Worm (Caenorhabditis elegans) whole organism, L1 larva: ENCODE measurements around the gene mct-3.

Experiments
- ceh-8 ChIP-seq: fragments of 200-800 bp; sonication (Bioruptor generic); optimal IDR thresholded peaks from 2 replicates; lab custom pipeline; 2018; ENCODE audit warnings: mild to moderate bottlenecking, missing genetic modification characterization, moderate library complexity, missing compliant biosample characterization
- dsc-1 ChIP-seq: sonication (generic microtip); optimal IDR thresholded peaks from 2 replicates; lab custom pipeline; 2016; ENCODE audit warnings: mild to moderate bottlenecking, missing genetic modification characterization, missing compliant biosample characterization
- lsy-2 ChIP-seq, 2 experiments: fragments of 150-350 bp; optimal IDR thresholded peaks; 2 replicates each; lab custom pipeline; 2014; ENCODE audit warnings: missing biosample characterization in 2 of 2, missing genetic modification characterization in 2 of 2
- mab-9 ChIP-seq: fragments of 200-800 bp; sonication (Bioruptor generic); IDR thresholded peaks from 2 replicates; pipeline ENCODE4 v1.3.6; 2022; ENCODE audit warnings: missing genetic modification reagents, missing genetic modification characterization, missing compliant biosample characterization
- mep-1 ChIP-seq: fragments of 150-350 bp; optimal IDR thresholded peaks from 2 replicates; lab custom pipeline; 2014; ENCODE audit warnings: missing biosample characterization, missing genetic modification characterization
- nhr-11 ChIP-seq: fragments of 150-350 bp; optimal IDR thresholded peaks from 2 replicates; lab custom pipeline; 2014; ENCODE audit warnings: missing biosample characterization, missing genetic modification characterization
- nhr-71 ChIP-seq: sonication (generic microtip); optimal IDR thresholded peaks from 2 replicates; lab custom pipeline; 2016; ENCODE audit warnings: mild to moderate bottlenecking, missing genetic modification characterization, moderate library complexity, missing compliant biosample characterization
- skn-1 ChIP-seq: fragments of 150-350 bp; optimal IDR thresholded peaks from 2 replicates; lab custom pipeline; 2014; ENCODE audit warnings: missing biosample characterization, missing genetic modification characterization
- snpc-4 ChIP-seq: fragments of 150-350 bp; optimal IDR thresholded peaks from 2 replicates; lab custom pipeline; 2014; ENCODE audit warnings: missing biosample characterization, missing genetic modification characterization
- swsn-7 ChIP-seq: sonication (generic microtip); optimal IDR thresholded peaks from 2 replicates; lab custom pipeline; 2016; ENCODE audit warnings: missing genetic modification characterization, missing compliant biosample characterization
- unc-62 ChIP-seq: fragments of 150-350 bp; optimal IDR thresholded peaks from 2 replicates; lab custom pipeline; 2014; ENCODE audit warnings: missing biosample characterization, missing genetic modification reagents, missing genetic modification characterization

DNA sequence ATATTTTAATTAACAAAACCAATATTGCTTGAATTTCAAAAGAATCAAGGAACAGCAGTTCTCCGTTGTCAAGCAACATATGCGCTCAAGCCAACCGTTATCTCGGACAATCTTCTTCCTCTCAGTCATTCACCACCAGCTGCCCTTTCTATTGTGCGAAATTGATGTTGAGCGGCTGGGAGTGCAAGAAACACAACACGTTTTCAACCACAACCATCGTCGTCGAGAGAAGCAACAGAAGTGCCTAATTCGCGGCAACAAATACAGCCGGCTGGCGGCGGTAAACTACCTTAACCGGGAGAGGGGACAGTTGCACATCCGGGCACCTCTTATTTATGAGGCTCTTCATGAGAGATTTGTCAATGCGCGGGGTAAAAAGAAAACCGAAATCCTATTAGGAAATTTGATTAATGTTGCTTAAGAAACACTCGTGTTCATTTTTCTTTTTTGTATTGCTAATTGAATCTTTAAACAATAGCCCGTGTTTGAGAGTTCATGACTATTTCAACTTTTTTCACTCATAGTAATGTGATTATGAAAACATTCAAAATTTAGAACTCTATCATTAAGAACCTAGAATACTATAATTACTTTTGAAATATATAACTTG is 29.2 kb downstream of the mct-3 start:
- TF ChIP-seq ceh-8 (GFP tag; lab: Kevin White, UChicago) (no peak), mep-1 (no peak), swsn-7 (no peak), skn-1 (tag; lab: Kevin White, UChicago) (no peak), nhr-11 (tag; lab: Kevin White, UChicago) (no peak), snpc-4 (tag; lab: Kevin White, UChicago) (no peak), unc-62 (no peak), mab-9 (GFP tag; lab: Robert Waterston, UW) (no peak), nhr-71 (tag; lab: Kevin White, UChicago) (no peak), lsy-2 (tag; optimal IDR thresholded peaks at IDR 0.05; lab: Kevin White, UChicago) (no peak), dsc-1 (tag; lab: Kevin White, UChicago) (no peak)
